Worm (Caenorhabditis elegans) whole organism, mixed stage, embryonic: ENCODE results near the gene thoc-1.

Source experiments
- M03D4.4 ChIP-seq: sonication (generic microtip); optimal IDR thresholded peaks from 2 replicates; lab custom pipeline; 2017; ENCODE audit warnings: mild to moderate bottlenecking, missing genetic modification characterization, missing compliant biosample characterization
- bed-3 ChIP-seq: fragments of 200-800 bp; sonication (Bioruptor generic); optimal IDR thresholded peaks from 3 replicates; lab custom pipeline; 2018; ENCODE audit warnings: mild to moderate bottlenecking, missing genetic modification characterization, moderate library complexity, missing compliant biosample characterization
- blmp-1 ChIP-seq: fragments of 150-350 bp; optimal IDR thresholded peaks from 2 replicates; lab custom pipeline; 2014; ENCODE audit warnings: missing biosample characterization, missing genetic modification characterization
- ceh-39 ChIP-seq: fragments of 150-350 bp; optimal IDR thresholded peaks from 2 replicates; lab custom pipeline; 2014; ENCODE audit warnings: missing biosample characterization, missing genetic modification characterization
- ceh-83 ChIP-seq: fragments of 200-800 bp; sonication (Bioruptor generic); optimal IDR thresholded peaks from 2 replicates; lab custom pipeline; 2018; ENCODE audit warnings: mild to moderate bottlenecking, missing genetic modification characterization, missing compliant biosample characterization
- ces-1 ChIP-seq: fragments of 150-350 bp; optimal IDR thresholded peaks from 2 replicates; lab custom pipeline; 2014; ENCODE audit warnings: missing biosample characterization, missing genetic modification reagents, missing genetic modification characterization
- cnd-1 ChIP-seq: fragments of 200-800 bp; sonication (Bioruptor generic); optimal IDR thresholded peaks from 2 replicates; lab custom pipeline; 2018; ENCODE audit warnings: mild to moderate bottlenecking, missing genetic modification characterization, missing compliant biosample characterization
- drap-1 ChIP-seq: fragments of 200-800 bp; sonication (Bioruptor generic); optimal IDR thresholded peaks from 3 replicates; lab custom pipeline; 2018; ENCODE audit warnings: mild to moderate bottlenecking, missing genetic modification characterization, missing compliant biosample characterization
- elt-1 ChIP-seq: sonication (generic microtip); optimal IDR thresholded peaks from 2 replicates; lab custom pipeline; 2017; ENCODE audit warnings: missing genetic modification characterization, mild to moderate bottlenecking, missing compliant biosample characterization, antibody characterized with exemption, moderate library complexity, borderline replicate concordance; ENCODE audit not compliant: insufficient read depth
- elt-3 ChIP-seq: fragments of 150-350 bp; optimal IDR thresholded peaks from 2 replicates; lab custom pipeline; 2014; ENCODE audit warnings: missing biosample characterization, missing genetic modification characterization
- flh-1 ChIP-seq: fragments of 200-800 bp; sonication (Bioruptor generic); optimal IDR thresholded peaks from 2 replicates; lab custom pipeline; 2018; ENCODE audit warnings: mild to moderate bottlenecking, missing genetic modification characterization, moderate library complexity, missing compliant biosample characterization
- ham-2 ChIP-seq: fragments of 200-800 bp; sonication (Bioruptor generic); optimal IDR thresholded peaks from 2 replicates; lab custom pipeline; 2018; ENCODE audit warnings: mild to moderate bottlenecking, missing genetic modification characterization, missing compliant biosample characterization
- lin-13 ChIP-seq: fragments of 150-350 bp; optimal IDR thresholded peaks from 2 replicates; lab custom pipeline; 2014; ENCODE audit warnings: missing biosample characterization, missing genetic modification characterization
- lin-32 ChIP-seq: fragments of 200-800 bp; sonication (Bioruptor generic); optimal IDR thresholded peaks from 2 replicates; lab custom pipeline; 2018; ENCODE audit warnings: mild to moderate bottlenecking, missing genetic modification characterization, missing compliant biosample characterization
- mep-1 ChIP-seq: fragments of 150-350 bp; optimal IDR thresholded peaks from 2 replicates; lab custom pipeline; 2017; ENCODE audit warnings: missing biosample characterization, missing genetic modification reagents, missing genetic modification characterization, inconsistent platforms
- mls-2 ChIP-seq: sonication (generic microtip); optimal IDR thresholded peaks from 2 replicates; lab custom pipeline; 2016; ENCODE audit warnings: mild to moderate bottlenecking, missing genetic modification characterization, moderate library complexity, missing compliant biosample characterization
- nhr-2 ChIP-seq: fragments of 150-350 bp; optimal IDR thresholded peaks from 2 replicates; lab custom pipeline; 2014; ENCODE audit warnings: missing biosample characterization, missing genetic modification characterization
- nhr-237 ChIP-seq: fragments of 150-350 bp; optimal IDR thresholded peaks from 2 replicates; lab custom pipeline; 2014; ENCODE audit warnings: missing biosample characterization, missing genetic modification characterization
- nhr-76 ChIP-seq: sonication (generic microtip); optimal IDR thresholded peaks from 2 replicates; lab custom pipeline; 2017; ENCODE audit warnings: missing biosample characterization, missing genetic modification characterization
- pha-4 ChIP-seq: fragments of 150-350 bp; optimal IDR thresholded peaks from 2 replicates; lab custom pipeline; 2018; ENCODE audit warnings: missing biosample characterization, missing genetic modification reagents, missing genetic modification characterization
- sem-2 ChIP-seq: fragments of 200-800 bp; sonication (Bioruptor generic); optimal IDR thresholded peaks from 2 replicates; lab custom pipeline; 2018; ENCODE audit warnings: mild to moderate bottlenecking, missing genetic modification characterization, missing compliant biosample characterization
- snpc-4 ChIP-seq: fragments of 150-350 bp; optimal IDR thresholded peaks from 2 replicates; lab custom pipeline; 2014; ENCODE audit warnings: missing biosample characterization, missing genetic modification characterization
- sptf-1 ChIP-seq: sonication (generic microtip); optimal IDR thresholded peaks from 2 replicates; lab custom pipeline; 2017; ENCODE audit warnings: mild to moderate bottlenecking, missing genetic modification characterization, moderate library complexity, missing compliant biosample characterization
- tbx-8 ChIP-seq: fragments of 200-800 bp; sonication (Bioruptor generic); optimal IDR thresholded peaks from 2 replicates; lab custom pipeline; 2018; ENCODE audit warnings: mild to moderate bottlenecking, missing genetic modification characterization, moderate library complexity, missing compliant biosample characterization
- unc-120 ChIP-seq: sonication (generic microtip); optimal IDR thresholded peaks from 2 replicates; lab custom pipeline; 2017; ENCODE audit warnings: missing genetic modification characterization, missing compliant biosample characterization; ENCODE audit not compliant: poor library complexity, severe bottlenecking
- unc-39 ChIP-seq: fragments of 150-350 bp; optimal IDR thresholded peaks from 2 replicates; lab custom pipeline; 2014; ENCODE audit warnings: missing biosample characterization, missing genetic modification characterization
- unc-62 ChIP-seq: fragments of 150-350 bp; optimal IDR thresholded peaks from 2 replicates; lab custom pipeline; 2014; ENCODE audit warnings: missing biosample characterization, missing genetic modification reagents, missing genetic modification characterization
- zip-8 ChIP-seq: fragments of 150-350 bp; optimal IDR thresholded peaks from 2 replicates; lab custom pipeline; 2014; ENCODE audit warnings: missing biosample characterization, missing genetic modification characterization
- ztf-11 ChIP-seq: fragments of 150-350 bp; optimal IDR thresholded peaks from 2 replicates; lab custom pipeline; 2014; ENCODE audit warnings: missing biosample characterization, missing genetic modification characterization

thoc-1 gene

DNA sequence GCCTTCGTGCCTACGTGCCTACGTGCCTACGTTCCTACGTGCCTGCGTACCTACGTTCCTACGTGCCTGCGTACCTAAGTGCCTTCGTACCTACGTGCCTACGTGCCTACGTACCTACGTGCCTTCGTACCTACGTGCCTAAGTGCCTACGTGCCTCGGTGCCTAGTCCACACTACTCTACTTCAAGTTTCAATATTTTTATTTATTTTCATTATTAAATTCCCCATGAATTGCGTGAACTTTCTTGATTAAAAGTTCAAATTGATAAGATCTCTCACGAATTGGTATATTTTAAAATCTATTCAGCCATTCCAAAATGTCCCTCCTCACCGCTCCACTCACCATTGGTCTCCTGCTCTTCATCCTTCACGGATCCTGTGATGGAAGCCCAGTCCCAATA lies 27.8 kb upstream of the thoc-1 start, which contains the start of gene Y39F10C.3:
TSS of gene Y39F10C.3 (plus strand) at position 301 of the 400 bp plus-strand sequence.
- TF ChIP-seq cnd-1 (tag; lab: Kevin White, UChicago) (no peak), mls-2 (tag; lab: Kevin White, UChicago) (no peak), bed-3 (GFP tag; lab: Kevin White, UChicago) (no peak), zip-8 (tag; lab: Kevin White, UChicago) (no peak), tbx-8 (no peak), drap-1 (GFP tag; lab: Kevin White, UChicago) (no peak), unc-39 (tag; lab: Kevin White, UChicago) (no peak), elt-3 (tag; lab: Kevin White, UChicago) (no peak), ham-2 (GFP tag; lab: Kevin White, UChicago) (no peak), nhr-76 (tag; lab: Kevin White, UChicago) (no peak), ceh-83 (GFP tag; lab: Kevin White, UChicago) (no peak), unc-62 (GFP tag; lab: Kevin White, UChicago) (no peak), lin-32 (no peak), ceh-39 (tag; lab: Kevin White, UChicago) (no peak), blmp-1 (tag; lab: Kevin White, UChicago) (no peak), unc-120 (tag; lab: Kevin White, UChicago) (no peak), ztf-11 (tag; lab: Kevin White, UChicago) (no peak), M03D4.4 (tag; lab: Kevin White, UChicago) (no peak)

DNA sequence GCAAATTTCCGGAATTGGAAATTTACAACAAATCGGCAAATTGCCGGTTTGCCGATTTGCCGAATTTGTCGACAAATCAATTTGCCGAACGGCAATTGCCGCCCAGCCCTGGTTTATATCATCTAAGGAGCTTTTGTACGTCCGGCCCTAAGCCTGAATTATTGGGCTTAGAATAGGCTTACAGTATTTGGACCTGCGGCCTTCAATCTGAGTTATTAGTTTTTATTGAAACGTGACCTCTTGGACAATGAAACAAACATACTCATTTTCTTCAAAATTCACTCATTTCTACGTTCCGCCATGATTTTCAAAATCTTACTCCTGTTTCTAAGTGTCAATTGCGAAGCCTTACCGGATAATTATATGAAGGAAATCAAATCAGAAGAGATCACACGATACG lies 26.6 kb upstream of the thoc-1 start, which contains the start of gene Y39F10C.1:
TSS of gene Y39F10C.1 (plus strand) at position 301 of the 400 bp plus-strand sequence.
- TF ChIP-seq nhr-2 (tag; lab: Kevin White, UChicago) (no peak), mls-2 (tag; lab: Kevin White, UChicago) (no peak), sptf-1 (tag; lab: Kevin White, UChicago) (no peak), pha-4 (no peak), snpc-4 (tag; lab: Kevin White, UChicago) (no peak)

DNA sequence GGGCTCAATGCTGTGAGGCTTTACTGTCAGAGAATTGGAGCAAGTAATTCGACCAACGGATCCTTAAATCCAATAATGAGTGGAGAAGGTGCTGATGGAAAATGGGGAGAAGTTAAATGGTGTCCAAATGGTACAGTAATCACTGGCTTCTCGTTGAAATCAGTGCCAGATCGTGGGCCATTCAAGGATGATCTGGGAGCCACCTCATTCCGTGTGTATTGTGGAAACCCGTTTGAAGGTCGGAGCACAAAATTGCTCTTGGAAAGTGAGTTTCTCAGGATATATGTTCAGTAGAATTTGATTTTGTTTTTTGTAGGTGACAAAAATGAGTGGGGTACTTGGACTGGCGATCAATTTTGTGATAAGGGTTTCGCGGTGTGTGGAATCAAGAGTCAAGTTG lies 26.1 kb upstream of the thoc-1 start:
- TF ChIP-seq elt-3 (tag; lab: Kevin White, UChicago): no peak
- no peak for TF ChIP-seq ces-1
- TF ChIP-seq elt-1: no peak
- TF ChIP-seq, all 35 proteins: peak for 0

DNA sequence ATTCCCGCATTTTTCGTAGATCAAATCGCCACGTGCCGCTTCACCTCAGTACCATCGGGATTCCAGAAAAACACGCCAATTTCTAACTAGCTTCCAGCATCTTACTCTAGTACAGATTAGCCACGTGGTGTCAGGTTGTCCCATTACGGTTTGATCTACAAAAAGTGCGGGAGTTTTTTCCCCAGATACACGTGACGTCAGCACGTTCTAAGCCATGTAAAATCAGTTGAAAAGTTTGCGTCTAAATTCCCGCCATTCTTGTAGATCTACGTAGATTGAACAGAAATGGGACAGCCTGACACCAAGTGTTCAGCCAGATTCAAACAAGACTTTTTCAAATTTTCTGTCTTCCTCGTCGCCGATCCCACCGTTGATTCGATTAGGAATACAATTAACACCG lies 23.3 kb upstream of the thoc-1 start, which contains the start of gene T02H6.9:
TSS of gene T02H6.9 (plus strand) at position 301 of the 400 bp plus-strand sequence.
- TF ChIP-seq unc-62 (GFP tag; lab: Kevin White, UChicago) (no peak), unc-39 (tag; lab: Kevin White, UChicago) (no peak), pha-4 (no peak), blmp-1 (tag; lab: Kevin White, UChicago) (no peak), mep-1 (tag; lab: Kevin White, UChicago) (no peak), nhr-2 (tag; lab: Kevin White, UChicago) (no peak), elt-3 (tag; lab: Kevin White, UChicago) (no peak), ham-2 (GFP tag; lab: Kevin White, UChicago) (no peak), drap-1 (GFP tag; lab: Kevin White, UChicago) (no peak), nhr-237 (tag; lab: Kevin White, UChicago) (no peak)

DNA sequence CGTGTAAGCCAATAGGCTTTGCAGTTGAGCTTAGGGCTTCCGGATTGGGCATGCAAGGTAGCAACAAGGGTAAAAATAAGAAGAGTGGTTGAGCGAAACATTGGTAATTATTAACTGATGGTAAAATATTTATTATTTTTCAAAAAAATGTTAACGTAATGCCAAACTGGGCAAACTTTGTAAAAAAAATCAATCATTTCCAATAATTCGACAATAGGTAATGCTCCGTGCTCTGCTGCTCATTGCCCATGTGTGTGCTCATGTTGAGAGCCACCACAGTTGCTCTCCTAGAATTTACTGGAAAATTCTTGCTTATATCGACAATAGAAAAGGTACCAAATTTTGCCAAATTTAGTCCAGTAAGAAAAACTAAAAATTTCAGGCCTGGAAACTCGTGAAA lies 21.3 kb upstream of the thoc-1 start, which contains the start of the genes T02H6.10 and T02H6.8:
TSS of gene T02H6.10 (minus strand) at position 101 of the 400 bp plus-strand sequence.
TSS of gene T02H6.8 (plus strand) at position 221 of the 400 bp plus-strand sequence.
- no peak for TF ChIP-seq drap-1 (GFP tag; lab: Kevin White, UChicago)
- TF ChIP-seq bed-3 (GFP tag; lab: Kevin White, UChicago): no peak
- no peak for TF ChIP-seq sem-2
- TF ChIP-seq tbx-8: no peak
- no peak for TF ChIP-seq ces-1
- no peak for TF ChIP-seq M03D4.4 (tag; lab: Kevin White, UChicago)
- no peak for TF ChIP-seq nhr-237 (tag; lab: Kevin White, UChicago)
- TF ChIP-seq lin-13 (tag; lab: Kevin White, UChicago): no peak
- TF ChIP-seq cnd-1 (tag; lab: Kevin White, UChicago): no peak
- TF ChIP-seq zip-8 (tag; lab: Kevin White, UChicago): no peak
- TF ChIP-seq flh-1: no peak
